Worm (Caenorhabditis elegans) whole organism, young adult: ENCODE results near the gene F55G7.4.

Source experiments
- B0336.3 ChIP-seq: fragments of 200-800 bp; sonication (Bioruptor generic); IDR thresholded peaks from 2 replicates; pipeline ENCODE4 v1.3.6; 2022; ENCODE audit warnings: missing genetic modification characterization, missing compliant biosample characterization
- F22D6.2 ChIP-seq: sonication (generic microtip); optimal IDR thresholded peaks from 2 replicates; lab custom pipeline; 2016; ENCODE audit warnings: mild to moderate bottlenecking, missing genetic modification characterization, missing compliant biosample characterization
- F23B12.7 ChIP-seq: sonication (generic microtip); optimal IDR thresholded peaks from 2 replicates; lab custom pipeline; 2017; ENCODE audit warnings: missing genetic modification characterization, mild to moderate bottlenecking, missing compliant biosample characterization, antibody characterized with exemption, moderate library complexity; ENCODE audit not compliant: insufficient read depth
- F33H1.4 ChIP-seq: fragments of 200-800 bp; sonication (Bioruptor generic); IDR thresholded peaks from 2 replicates; pipeline ENCODE4 v1.3.6; 2022; ENCODE audit warnings: missing genetic modification reagents, missing genetic modification characterization, missing compliant biosample characterization
- F37B4.10 ChIP-seq: fragments of 200-800 bp; sonication (Bioruptor generic); IDR thresholded peaks from 2 replicates; pipeline ENCODE4 v1.3.6; 2022; ENCODE audit warnings: missing genetic modification characterization, missing compliant biosample characterization
- T07F8.4 ChIP-seq: sonication (generic microtip); optimal IDR thresholded peaks from 2 replicates; lab custom pipeline; 2016; ENCODE audit warnings: mild to moderate bottlenecking, missing genetic modification characterization, moderate library complexity, missing compliant biosample characterization
- T26A5.8 ChIP-seq: sonication (generic microtip); optimal IDR thresholded peaks from 2 replicates; lab custom pipeline; 2016; ENCODE audit warnings: missing genetic modification characterization, missing compliant biosample characterization
- atf-7 ChIP-seq: sonication (generic microtip); optimal IDR thresholded peaks from 2 replicates; lab custom pipeline; 2017; ENCODE audit warnings: mild to moderate bottlenecking, missing genetic modification characterization, missing compliant biosample characterization
- attf-5 ChIP-seq: fragments of 200-800 bp; sonication (Bioruptor generic); optimal IDR thresholded peaks from 2 replicates; lab custom pipeline; 2018; ENCODE audit warnings: mild to moderate bottlenecking, missing genetic modification characterization, missing compliant biosample characterization
- attf-6 ChIP-seq: fragments of 200-800 bp; sonication (Bioruptor generic); IDR thresholded peaks from 2 replicates; pipeline ENCODE4 v1.3.6; 2022; ENCODE audit warnings: missing genetic modification reagents, missing genetic modification characterization, missing compliant biosample characterization
- bed-2 ChIP-seq: fragments of 200-800 bp; sonication (Bioruptor generic); IDR thresholded peaks from 2 replicates; pipeline ENCODE4 v1.3.6; 2022; ENCODE audit warnings: missing genetic modification reagents, missing genetic modification characterization, missing compliant biosample characterization
- ceh-27 ChIP-seq: fragments of 200-800 bp; sonication (Bioruptor generic); optimal IDR thresholded peaks from 2 replicates; lab custom pipeline; 2018; ENCODE audit warnings: mild to moderate bottlenecking, missing genetic modification characterization, moderate library complexity, missing compliant biosample characterization
- ceh-79 ChIP-seq: sonication (generic microtip); optimal IDR thresholded peaks from 2 replicates; lab custom pipeline; 2017; ENCODE audit warnings: mild to moderate bottlenecking, missing genetic modification characterization, missing compliant biosample characterization
- egl-44 ChIP-seq: fragments of 200-800 bp; sonication (Bioruptor generic); IDR thresholded peaks from 2 replicates; pipeline ENCODE4 v1.3.6; 2022; ENCODE audit warnings: missing genetic modification reagents, missing genetic modification characterization, missing compliant biosample characterization
- ekl-4 ChIP-seq: fragments of 200-800 bp; sonication (Bioruptor generic); IDR thresholded peaks from 2 replicates; pipeline ENCODE4 v1.3.6; 2022; ENCODE audit warnings: missing genetic modification reagents, missing genetic modification characterization, missing compliant biosample characterization
- gei-17 ChIP-seq: fragments of 200-800 bp; sonication (Bioruptor generic); optimal IDR thresholded peaks from 2 replicates; lab custom pipeline; 2018; ENCODE audit warnings: mild to moderate bottlenecking, missing genetic modification characterization, missing compliant biosample characterization
- hlh-26 ChIP-seq: fragments of 200-800 bp; sonication (Bioruptor generic); conservative IDR thresholded peaks from 2 replicates; pipeline ENCODE4 v1.3.6; 2022; ENCODE audit warnings: missing genetic modification reagents, missing genetic modification characterization, missing compliant biosample characterization
- hmg-1.2 ChIP-seq: fragments of 200-800 bp; sonication (Bioruptor generic); IDR thresholded peaks from 2 replicates; pipeline ENCODE4 v1.3.6; 2022; ENCODE audit warnings: missing genetic modification reagents, missing genetic modification characterization, missing compliant biosample characterization
- lin-26 ChIP-seq: fragments of 200-800 bp; sonication (Bioruptor generic); IDR thresholded peaks from 2 replicates; pipeline ENCODE4 v1.3.6; 2022; ENCODE audit warnings: missing genetic modification reagents, missing genetic modification characterization, missing compliant biosample characterization
- lin-40 ChIP-seq: sonication (generic microtip); optimal IDR thresholded peaks from 2 replicates; lab custom pipeline; 2016; ENCODE audit warnings: missing genetic modification characterization, mild to moderate bottlenecking, missing compliant biosample characterization, missing genotype, missing genetic modification reagents
- madf-8 ChIP-seq: fragments of 200-800 bp; sonication (Bioruptor generic); conservative IDR thresholded peaks from 2 replicates; pipeline ENCODE4 v1.3.6; 2022; ENCODE audit warnings: missing genetic modification reagents, missing genetic modification characterization, missing compliant biosample characterization
- mcd-1 ChIP-seq: fragments of 200-800 bp; sonication (Bioruptor generic); IDR thresholded peaks from 2 replicates; pipeline ENCODE4 v1.3.6; 2022; ENCODE audit warnings: missing genetic modification reagents, missing genetic modification characterization, missing compliant biosample characterization
- nfya-1 ChIP-seq: sonication (generic microtip); optimal IDR thresholded peaks from 2 replicates; lab custom pipeline; 2017; ENCODE audit warnings: antibody characterized with exemption, missing compliant biosample characterization, missing genetic modification characterization, borderline replicate concordance; ENCODE audit not compliant: insufficient read depth
- nhr-120 ChIP-seq: fragments of 200-800 bp; sonication (Bioruptor generic); IDR thresholded peaks from 2 replicates; pipeline ENCODE4 v1.3.6; 2022; ENCODE audit warnings: missing genetic modification characterization, missing compliant biosample characterization
- nhr-80 ChIP-seq: sonication (generic microtip); optimal IDR thresholded peaks from 2 replicates; lab custom pipeline; 2016; ENCODE audit warnings: missing genetic modification characterization, missing compliant biosample characterization
- pha-4 ChIP-seq: fragments of 150-350 bp; sonication (generic microtip); optimal IDR thresholded peaks from 2 replicates; lab custom pipeline; 2014; ENCODE audit warnings: missing biosample characterization, missing genetic modification reagents, missing genetic modification characterization
- rec-8 ChIP-seq, 2 experiments: sonication (generic microtip); optimal IDR thresholded peaks; 2 replicates each; lab custom pipeline; 2016; ENCODE audit warnings: mild to moderate bottlenecking in 2 of 2, missing genetic modification characterization in 2 of 2, missing genetic modification reagents in 2 of 2, missing genotype in 2 of 2, missing biosample characterization in 1 of 2, missing compliant biosample characterization in 1 of 2, moderate library complexity in 1 of 2
- sdz-38 ChIP-seq: sonication (generic microtip); optimal IDR thresholded peaks from 2 replicates; lab custom pipeline; 2016; ENCODE audit warnings: missing genotype, missing genetic modification characterization, missing compliant biosample characterization
- sea-2 ChIP-seq: fragments of 200-800 bp; sonication (Bioruptor generic); IDR thresholded peaks from 2 replicates; pipeline ENCODE4 v1.3.6; 2022; ENCODE audit warnings: missing genetic modification characterization, missing compliant biosample characterization
- tlf-1 ChIP-seq: fragments of 200-800 bp; sonication (Bioruptor generic); optimal IDR thresholded peaks from 2 replicates; lab custom pipeline; 2018; ENCODE audit warnings: mild to moderate bottlenecking, missing genetic modification characterization, missing compliant biosample characterization
- ztf-26 ChIP-seq: sonication (generic microtip); optimal IDR thresholded peaks from 2 replicates; lab custom pipeline; 2017; ENCODE audit warnings: missing genetic modification characterization, missing compliant biosample characterization
- ztf-28 ChIP-seq: fragments of 200-800 bp; sonication (Bioruptor generic); IDR thresholded peaks from 2 replicates; pipeline ENCODE4 v1.3.6; 2022; ENCODE audit warnings: missing genetic modification reagents, missing genetic modification characterization, missing compliant biosample characterization

F55G7.4 gene

DNA sequence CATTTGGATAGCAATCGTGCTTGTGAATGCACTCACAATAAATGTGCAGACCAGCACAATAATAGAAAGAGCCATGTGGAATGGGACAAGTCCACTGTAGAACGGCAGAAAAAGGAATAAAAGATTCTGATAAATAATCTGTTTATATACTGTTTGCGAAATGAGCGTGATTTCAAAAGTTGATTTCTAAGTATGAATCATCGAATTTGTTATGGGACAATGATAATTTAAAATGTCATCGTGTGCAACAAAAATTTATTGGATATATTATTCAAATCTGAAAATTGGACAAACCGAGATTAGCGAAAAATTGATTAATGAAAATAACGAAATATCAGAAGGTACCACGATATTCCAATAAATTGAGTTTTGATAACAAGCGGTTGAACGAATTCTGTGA, 11.1 kb downstream of the F55G7.4 start, which contains the start of gene F55G7.5 (continued):
- TF ChIP-seq T07F8.4 (tag; lab: Kevin White, UChicago) (no peak), attf-6 (GFP tag; lab: Robert Waterston, UW) (no peak), madf-8 (GFP tag; lab: Robert Waterston, UW) (no peak)

DNA sequence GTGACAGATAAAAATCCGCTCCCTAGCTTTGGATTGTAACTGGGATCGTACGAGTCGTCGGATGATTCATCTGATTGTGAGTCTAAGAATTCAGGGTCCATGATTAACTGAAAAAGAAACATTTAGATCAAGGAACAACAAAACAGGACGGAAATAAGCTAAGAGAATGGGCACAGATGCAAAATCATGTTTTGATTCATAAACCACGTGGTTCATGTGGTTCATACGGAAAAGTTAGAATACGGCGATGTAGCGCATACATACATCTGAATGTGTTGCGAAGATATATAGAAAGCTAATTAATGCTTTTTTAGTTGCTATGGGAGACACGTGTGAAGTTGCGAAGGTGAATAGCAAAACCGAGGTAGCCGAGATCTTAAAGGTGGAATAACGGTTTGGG, 14.3 kb downstream of the F55G7.4 start, which contains the start of gene F55G7.3:
Gene F55G7.3, minus strand, starts transcription at position 101 of the 400 bp plus-strand sequence.
- TF ChIP-seq nfya-1 (tag; lab: Kevin White, UChicago) (no peak), hmg-1.2 (GFP tag; lab: Robert Waterston, UW) (no peak), ztf-26 (no peak), ekl-4 (GFP tag; lab: Robert Waterston, UW) (no peak)

DNA sequence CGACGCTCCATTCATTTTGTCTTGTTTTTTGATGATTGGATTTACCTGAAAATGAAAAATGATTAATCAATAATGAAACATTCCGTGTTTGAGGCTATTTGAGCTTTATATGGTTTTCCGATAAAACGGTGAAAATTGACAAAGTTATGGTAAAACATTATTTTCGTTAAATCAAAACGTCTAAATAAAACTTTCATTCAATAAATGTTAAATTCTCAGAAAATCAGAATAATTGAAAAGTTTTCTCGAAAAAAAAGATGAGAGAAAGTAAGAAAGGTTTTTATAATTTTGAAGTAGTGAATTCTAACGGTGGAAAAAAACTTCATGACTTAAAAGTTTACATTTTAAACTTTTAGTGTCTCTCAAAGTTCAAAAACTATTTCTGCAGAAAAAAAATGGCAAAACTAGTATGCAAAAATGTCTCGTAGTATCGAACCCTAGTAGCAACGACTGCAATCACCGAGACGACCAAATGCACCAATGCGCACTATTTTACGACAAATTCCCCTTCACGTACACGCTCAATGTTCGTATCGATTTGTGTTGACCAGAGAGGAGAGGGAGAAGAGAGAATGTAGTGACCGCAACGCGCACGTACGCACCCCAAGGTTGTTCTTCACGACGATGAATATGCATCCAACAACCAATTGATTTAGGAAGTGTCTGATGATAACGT, 19.2 kb downstream of the F55G7.4 start, which contains the start of gene nfya-1:
Gene nfya-1, minus strand, starts transcription at position 51 of the 676 bp plus-strand sequence.
- TF ChIP-seq F22D6.2 (no peak), attf-6 (GFP tag; lab: Robert Waterston, UW) (no peak), ceh-27 (GFP tag; lab: Kevin White, UChicago) (peak; percentile 51), bed-2 (GFP tag; lab: Robert Waterston, UW) (no peak), lin-40 (tag; lab: Kevin White, UChicago) (peak; percentile 39), rec-8 (tag; optimal IDR thresholded peaks at IDR 0.05; lab: Kevin White, UChicago) (no peak), ztf-28 (GFP tag; lab: Robert Waterston, UW) (no peak), atf-7 (tag; lab: Kevin White, UChicago) (no peak), F23B12.7 (no peak), nhr-80 (tag; lab: Kevin White, UChicago) (peak; percentile 11), gei-17 (peak; percentile 19)
- TF ChIP-seq, all 124 proteins: peak for 4

DNA sequence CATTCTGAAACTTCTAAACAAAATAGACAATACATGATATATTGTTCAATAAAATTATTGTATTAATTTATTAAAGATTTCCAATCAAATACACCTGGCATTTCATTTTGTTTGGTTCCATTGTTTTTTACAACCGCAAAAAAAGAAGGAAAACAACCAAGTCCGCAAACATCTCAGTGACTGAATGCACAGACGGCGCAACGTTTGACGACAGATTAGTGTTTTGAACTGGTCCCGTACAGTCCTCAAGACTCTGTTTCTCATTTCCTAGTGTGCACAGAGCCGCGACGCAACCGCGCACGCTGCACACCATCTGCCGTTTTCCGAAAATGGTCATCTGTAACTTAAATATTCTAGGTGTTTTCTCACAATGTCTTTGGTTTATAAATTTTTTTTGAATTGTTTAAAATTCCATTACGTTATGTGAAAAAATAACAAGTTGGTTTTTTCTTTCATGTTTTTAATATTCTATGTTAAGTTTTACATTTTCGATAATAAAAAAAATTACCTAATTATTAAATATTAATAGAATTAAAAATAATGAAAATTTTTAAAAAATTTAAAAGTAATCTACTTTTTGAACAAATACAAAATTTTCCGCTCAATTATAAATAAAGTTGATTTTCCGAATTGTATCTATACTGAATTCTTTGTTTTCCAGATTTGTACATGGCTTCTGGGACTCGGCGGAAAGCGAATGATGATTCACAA, 20.7 kb downstream of the F55G7.4 start, which contains the start of gene lsd-1:
Gene lsd-1, plus strand, starts transcription at position 661 of the 711 bp plus-strand sequence.
- TF ChIP-seq attf-5 (GFP tag; lab: Kevin White, UChicago) (peak; percentile 20), ceh-79 (no peak), mcd-1 (GFP tag; lab: Robert Waterston, UW) (no peak), sea-2 (GFP tag; lab: Robert Waterston, UW) (no peak), F37B4.10 (GFP tag; lab: Robert Waterston, UW) (no peak)

DNA sequence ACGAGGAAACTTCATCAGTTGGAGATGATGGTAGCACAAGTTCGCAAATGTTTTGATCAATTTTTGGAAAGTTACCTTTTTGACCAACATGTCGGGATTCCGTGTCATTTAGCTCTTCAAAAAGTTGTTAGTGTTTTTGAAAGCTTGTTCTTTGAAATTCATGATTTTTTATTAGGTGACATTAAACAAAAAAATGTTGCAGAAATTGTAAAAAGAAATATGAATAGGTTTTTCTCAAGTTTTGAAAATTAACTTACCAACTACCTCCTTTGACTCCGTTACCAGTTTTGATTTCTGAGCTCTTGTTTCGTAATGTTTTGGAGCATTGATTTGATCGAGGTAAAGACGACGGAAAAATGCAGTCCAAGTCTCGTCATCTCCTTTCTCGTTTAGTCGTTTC, 24.4 kb downstream of the F55G7.4 start:
- TF ChIP-seq egl-44 (GFP tag; lab: Robert Waterston, UW) (no peak), sdz-38 (tag; lab: Kevin White, UChicago) (no peak), madf-8 (GFP tag; lab: Robert Waterston, UW) (no peak), T26A5.8 (tag; lab: Kevin White, UChicago) (no peak), B0336.3 (GFP tag; lab: Robert Waterston, UW) (no peak), mcd-1 (GFP tag; lab: Robert Waterston, UW) (no peak), nhr-120 (GFP tag; lab: Robert Waterston, UW) (no peak), pha-4 (tag; lab: Kevin White, UChicago) (no peak), hlh-26 (GFP tag; lab: Robert Waterston, UW) (no peak), tlf-1 (no peak), F33H1.4 (GFP tag; lab: Robert Waterston, UW) (no peak), nfya-1 (tag; lab: Kevin White, UChicago) (no peak), lin-26 (GFP tag; lab: Robert Waterston, UW) (no peak)
- TF ChIP-seq, all 124 proteins: peak for 0
